Fruit fly (Drosophila melanogaster): ENCODE data around the gene Cyp28d1.

Cyp28d1 gene

DNA sequence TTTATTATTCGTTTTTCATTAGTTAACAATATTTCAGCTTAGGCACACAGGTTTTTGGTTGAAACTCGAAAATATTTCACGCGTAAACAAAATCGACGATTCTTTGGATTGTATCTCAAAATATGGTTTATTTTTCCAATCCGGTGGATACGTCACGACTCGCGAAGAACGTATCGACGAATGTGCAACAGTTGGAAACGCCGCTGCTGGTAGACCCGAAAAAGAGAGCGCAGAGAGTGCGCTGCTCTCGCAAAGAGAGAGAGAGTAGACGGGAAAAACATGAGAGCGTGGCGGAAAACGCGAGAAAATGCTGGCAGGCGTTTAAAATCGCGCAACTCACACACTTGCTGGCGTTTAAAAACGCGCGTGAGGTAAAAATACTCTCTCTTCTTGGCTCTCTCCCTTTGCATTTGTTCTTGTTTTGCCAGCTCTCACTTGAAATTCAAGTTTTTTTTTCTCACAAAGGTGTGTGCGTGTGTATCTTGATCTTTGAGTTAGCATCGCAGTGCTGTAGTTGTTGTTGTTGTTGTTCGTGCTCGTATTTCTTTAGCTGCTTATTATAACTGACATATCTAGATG is 27.0 kb downstream of the Cyp28d1 start (continued):
- no peak for TF ChIP-seq fd96Cb (tag; optimal IDR thresholded peaks at IDR 0.05)
- no peak for TF ChIP-seq Rx (GFP tag; IDR thresholded peaks at IDR 0.05)
- peak; percentile 54; the same call in 1 of the 2 replicates for TF ChIP-seq vvl (GFP tag; IDR thresholded peaks at IDR 0.05)
- no peak for TF ChIP-seq CG42726 (GFP tag; IDR thresholded peaks at IDR 0.05; ENCODE audit: partially characterized antibody)
- TF ChIP-seq CG6272 (GFP tag; IDR thresholded peaks at IDR 0.05): no peak
- no peak for TF ChIP-seq Nf-YA (GFP tag; IDR thresholded peaks at IDR 0.05)
- TF ChIP-seq CG7271 (tag; optimal IDR thresholded peaks at IDR 0.05): no peak
- no peak; the same call in 2 of the 3 replicates for TF ChIP-seq C15 (GFP tag; IDR thresholded peaks at IDR 0.05)
- no peak for TF ChIP-seq sc (optimal IDR thresholded peaks at IDR 0.05)
- TF ChIP-seq sc (GFP tag; optimal IDR thresholded peaks at IDR 0.05): no peak
- peak; percentile 36 for TF ChIP-seq CG15601 (tag; optimal IDR thresholded peaks at IDR 0.05)
- no peak for TF ChIP-seq Doc2 (GFP tag; IDR thresholded peaks at IDR 0.05)
- TF ChIP-seq nom (GFP tag; optimal IDR thresholded peaks at IDR 0.05): peak; percentile 61
- peak; percentile 2 for TF ChIP-seq unpg (GFP tag; optimal IDR thresholded peaks at IDR 0.05)
- no peak for TF ChIP-seq CoRest (tag; optimal IDR thresholded peaks at IDR 0.05)
- TF ChIP-seq CG1024 (GFP tag; IDR thresholded peaks at IDR 0.05): no peak
- TF ChIP-seq NFAT (GFP tag; IDR thresholded peaks at IDR 0.05): no peak
- no peak for TF ChIP-seq crc (GFP tag; optimal IDR thresholded peaks at IDR 0.05)
- no peak for TF ChIP-seq CG6175 (GFP tag; IDR thresholded peaks at IDR 0.05)
- TF ChIP-seq CG17361 (GFP tag; IDR thresholded peaks at IDR 0.05): no peak
- TF ChIP-seq zen (tag; optimal IDR thresholded peaks at IDR 0.05): peak; percentile 5
- no peak for TF ChIP-seq gfzf (GFP tag; optimal IDR thresholded peaks at IDR 0.05)
- peak in 1 of 2 experiments; percentile 12 for TF ChIP-seq eve (GFP tag; optimal IDR thresholded peaks at IDR 0.05)
- peak; percentile 88 for TF ChIP-seq kni (GFP tag; optimal IDR thresholded peaks at IDR 0.05)
- no peak for TF ChIP-seq Oaz (GFP tag; IDR thresholded peaks at IDR 0.05)
- no peak for TF ChIP-seq Ets65A (GFP tag)
- no peak for TF ChIP-seq CG12104 (GFP tag; optimal IDR thresholded peaks at IDR 0.05)
- TF ChIP-seq Vsx1 (GFP tag; optimal IDR thresholded peaks at IDR 0.05): no peak
- no peak for TF ChIP-seq CG2116 (GFP tag; optimal IDR thresholded peaks at IDR 0.05)
- no peak for TF ChIP-seq D19A (tag; optimal IDR thresholded peaks at IDR 0.05)
- no peak for TF ChIP-seq cato (GFP tag; optimal IDR thresholded peaks at IDR 0.05; ENCODE audit: borderline replicate concordance)
- no peak for TF ChIP-seq Hsf (GFP tag; optimal IDR thresholded peaks at IDR 0.05)
- TF ChIP-seq ttk (GFP tag; IDR thresholded peaks at IDR 0.05): no peak
- TF ChIP-seq CG11456 (GFP tag; IDR thresholded peaks at IDR 0.05): no peak
- TF ChIP-seq Tbp (GFP tag; optimal IDR thresholded peaks at IDR 0.05): peak; percentile 100
- TF ChIP-seq sens (GFP tag): peak; percentile 64
- no peak for TF ChIP-seq CG9797 (GFP tag; optimal IDR thresholded peaks at IDR 0.05)
- peak; percentile 9 for TF ChIP-seq tap (tag; optimal IDR thresholded peaks at IDR 0.05)
- TF ChIP-seq Dbx (GFP tag; IDR thresholded peaks at IDR 0.05): peak; percentile 18; the same call in 1 of the 3 replicates
- TF ChIP-seq CG6683 (GFP tag; optimal IDR thresholded peaks at IDR 0.05): no peak
- TF ChIP-seq Opbp (GFP tag; IDR thresholded peaks at IDR 0.05; ENCODE audit: partially characterized antibody): 0 out of 3 replicates have a peak, but pooled peaks have one; percentile 33
- peak; percentile 24 for TF ChIP-seq CG17359 (tag; optimal IDR thresholded peaks at IDR 0.05)
- no peak for TF ChIP-seq CG18599 (GFP tag; optimal IDR thresholded peaks at IDR 0.05)
- no peak for TF ChIP-seq psq (GFP tag; optimal IDR thresholded peaks at IDR 0.05)
- TF ChIP-seq CG1602 (GFP tag; optimal IDR thresholded peaks at IDR 0.05): no peak
- TF ChIP-seq ase (GFP tag; IDR thresholded peaks at IDR 0.05): no peak
- no peak for TF ChIP-seq insv (GFP tag; optimal IDR thresholded peaks at IDR 0.05)
- no peak for TF ChIP-seq CrebB (tag; optimal IDR thresholded peaks at IDR 0.05)
- TF ChIP-seq D19B (GFP tag; optimal IDR thresholded peaks at IDR 0.05): no peak
- TF ChIP-seq mirr (GFP tag; optimal IDR thresholded peaks at IDR 0.05): peak; percentile 15
- no peak for TF ChIP-seq tup (GFP tag; optimal IDR thresholded peaks at IDR 0.05)

All from whole organism, embryonic.